Fruit fly (Drosophila melanogaster) whole organism, embryonic: Measurements from ENCODE around the gene Pgant35A.

Experiments used
- Awh ChIP-seq: fragments of 200-800 bp; sonication (Bioruptor generic); IDR thresholded peaks from 2 replicates; pipeline ENCODE4, ENCODE4 v1.3.6; 2022; ENCODE audit warnings: missing biosample characterization, missing genetic modification characterization
- Bgb ChIP-seq: fragments of 200-800 bp; sonication (Bioruptor generic); IDR thresholded peaks from 2 replicates; pipeline ENCODE4 v1.3.6; 2022; ENCODE audit warnings: missing biosample characterization, missing genetic modification characterization; ENCODE audit not compliant: partially characterized antibody
- CG10366 ChIP-seq: fragments of 200-800 bp; sonication (Bioruptor generic); IDR thresholded peaks from 2 replicates; pipeline ENCODE4 v1.3.6; 2022; ENCODE audit warnings: missing biosample characterization, missing genetic modification characterization
- CG12071 ChIP-seq: fragments of 200-800 bp; sonication (Bioruptor generic); optimal IDR thresholded peaks from 3 replicates; lab custom pipeline; 2018; ENCODE audit warnings: missing biosample characterization, mild to moderate bottlenecking, missing genetic modification characterization
- CG12219 ChIP-seq: fragments of 200-800 bp; sonication (Bioruptor generic); optimal IDR thresholded peaks from 3 replicates; lab custom pipeline; 2018; ENCODE audit warnings: missing biosample characterization, mild to moderate bottlenecking, missing genetic modification characterization
- CG12236 ChIP-seq: fragments of 200-800 bp; sonication (Bioruptor generic); optimal IDR thresholded peaks from 2 replicates; lab custom pipeline; 2016; ENCODE audit warnings: missing biosample characterization, missing genetic modification characterization
- CG14441 ChIP-seq: fragments of 200-800 bp; sonication (Bioruptor generic); IDR thresholded peaks from 2 replicates; pipeline ENCODE4 v1.3.6; 2022; ENCODE audit warnings: missing biosample characterization, missing genetic modification characterization
- CG15011 ChIP-seq: fragments of 200-800 bp; sonication (Bioruptor generic); optimal IDR thresholded peaks from 3 replicates; lab custom pipeline; 2018; ENCODE audit warnings: missing biosample characterization, mild to moderate bottlenecking, missing genetic modification characterization
- CG17385 ChIP-seq: fragments of 200-800 bp; sonication (Bioruptor generic); optimal IDR thresholded peaks from 3 replicates; lab custom pipeline; 2018; ENCODE audit warnings: missing biosample characterization, mild to moderate bottlenecking, missing genetic modification characterization
- CG17829 ChIP-seq: fragments of 200-800 bp; optimal IDR thresholded peaks from 2 replicates; lab custom pipeline; 2019; ENCODE audit warnings: missing biosample characterization, mild to moderate bottlenecking, missing genetic modification characterization, moderate library complexity
- CG2120 ChIP-seq: fragments of 200-800 bp; sonication (Bioruptor generic); optimal IDR thresholded peaks from 3 replicates; lab custom pipeline; 2016; ENCODE audit warnings: missing biosample characterization, missing genetic modification characterization
- CG2678 ChIP-seq: fragments of 200-800 bp; sonication (Bioruptor generic); optimal IDR thresholded peaks from 3 replicates; lab custom pipeline; 2019; ENCODE audit warnings: missing biosample characterization, mild to moderate bottlenecking, missing genetic modification characterization, moderate library complexity
- CG31365 ChIP-seq: fragments of 200-800 bp; sonication (Bioruptor generic); optimal IDR thresholded peaks from 2 replicates; lab custom pipeline; 2018; ENCODE audit warnings: missing biosample characterization, mild to moderate bottlenecking, missing genetic modification characterization
- CG3407 ChIP-seq: fragments of 200-800 bp; sonication (Bioruptor generic); optimal IDR thresholded peaks from 2 replicates; lab custom pipeline; 2018; ENCODE audit warnings: missing biosample characterization, mild to moderate bottlenecking, missing genetic modification characterization
- CG3838 ChIP-seq: fragments of 200-800 bp; sonication (Bioruptor generic); optimal IDR thresholded peaks from 3 replicates; lab custom pipeline; 2016; ENCODE audit warnings: missing biosample characterization, missing genetic modification characterization
- CG43689 ChIP-seq: fragments of 200-800 bp; sonication (Bioruptor generic); IDR thresholded peaks from 2 replicates; pipeline ENCODE4 v1.3.6; 2022; ENCODE audit warnings: missing biosample characterization, missing genetic modification characterization
- CG4854 ChIP-seq: fragments of 200-800 bp; sonication (Bioruptor generic); optimal IDR thresholded peaks from 2 replicates; lab custom pipeline; 2016; ENCODE audit warnings: missing biosample characterization, missing genetic modification characterization, inconsistent platforms
- CG6813 ChIP-seq: fragments of 200-800 bp; sonication (Bioruptor generic); optimal IDR thresholded peaks from 2 replicates; lab custom pipeline; 2017; ENCODE audit warnings: missing biosample characterization, missing genetic modification characterization, mild to moderate bottlenecking, moderate library complexity, missing genetic modification reagents
- CG7839 ChIP-seq: fragments of 200-800 bp; sonication (Bioruptor generic); optimal IDR thresholded peaks from 3 replicates; lab custom pipeline; 2018; ENCODE audit warnings: missing biosample characterization, mild to moderate bottlenecking, missing genetic modification characterization, moderate library complexity
- CG8478 ChIP-seq: fragments of >200 bp; optimal IDR thresholded peaks from 2 replicates; lab custom pipeline; 2018
- CTCF ChIP-seq: fragments of 200-800 bp; sonication (Bioruptor generic); optimal IDR thresholded peaks from 2 replicates; lab custom pipeline; 2017; ENCODE audit warnings: missing biosample characterization, mild to moderate bottlenecking, missing genetic modification characterization, moderate library complexity
- Doc2 ChIP-seq: fragments of 200-800 bp; sonication (Bioruptor generic); IDR thresholded peaks from 2 replicates; pipeline ENCODE4 v1.3.6; 2022; ENCODE audit warnings: missing biosample characterization, missing genetic modification characterization
- Hsf ChIP-seq: fragments of 200-800 bp; sonication (Bioruptor generic); optimal IDR thresholded peaks from 3 replicates; lab custom pipeline; 2016; ENCODE audit warnings: missing biosample characterization, missing genetic modification characterization
- Lim3 ChIP-seq: fragments of 200-800 bp; sonication (Bioruptor generic); IDR thresholded peaks from 2 replicates; pipeline ENCODE4 v1.3.6; 2022; ENCODE audit warnings: missing biosample characterization, missing genetic modification characterization
- MTF-1 ChIP-seq: fragments of 200-800 bp; sonication (Bioruptor generic); optimal IDR thresholded peaks from 2 replicates; lab custom pipeline; 2018; ENCODE audit warnings: missing biosample characterization, mild to moderate bottlenecking, missing genetic modification characterization, borderline replicate concordance
- Meics ChIP-seq: fragments of 200-800 bp; sonication (Bioruptor generic); optimal IDR thresholded peaks from 2 replicates; lab custom pipeline; 2017; ENCODE audit warnings: missing biosample characterization, mild to moderate bottlenecking, missing genetic modification characterization
- Oaz ChIP-seq: fragments of 200-800 bp; sonication (Bioruptor generic); IDR thresholded peaks from 2 replicates; pipeline ENCODE4 v1.3.6; 2022; ENCODE audit warnings: missing biosample characterization, missing genetic modification characterization
- Side ChIP-seq: fragments of 200-800 bp; sonication (Bioruptor generic); optimal IDR thresholded peaks from 2 replicates; lab custom pipeline; 2016; ENCODE audit warnings: missing biosample characterization, missing genetic modification characterization
- abd-A ChIP-seq: fragments of 200-800 bp; sonication (Bioruptor generic); optimal IDR thresholded peaks from 3 replicates; lab custom pipeline; 2019; ENCODE audit warnings: missing biosample characterization, mild to moderate bottlenecking, missing genetic modification characterization, moderate library complexity
- ash1 ChIP-seq: fragments of 200-800 bp; sonication (Bioruptor generic); optimal IDR thresholded peaks from 2 replicates; lab custom pipeline; 2018; ENCODE audit warnings: missing biosample characterization, mild to moderate bottlenecking, missing genetic modification characterization
- bigmax ChIP-seq: fragments of 200-800 bp; sonication (Bioruptor generic); optimal IDR thresholded peaks from 2 replicates; lab custom pipeline; 2018; ENCODE audit warnings: missing biosample characterization, mild to moderate bottlenecking, missing genetic modification characterization
- cad ChIP-seq: fragments of >200 bp; optimal IDR thresholded peaks from 2 replicates; lab custom pipeline; 2017; ENCODE audit warnings: missing biosample characterization, missing genetic modification characterization
- cg ChIP-seq: fragments of 200-800 bp; sonication (Bioruptor generic); optimal IDR thresholded peaks from 3 replicates; lab custom pipeline; 2019; ENCODE audit warnings: missing biosample characterization, mild to moderate bottlenecking, missing genetic modification characterization, moderate library complexity
- corto ChIP-seq: fragments of 200-800 bp; sonication (Bioruptor generic); optimal IDR thresholded peaks from 2 replicates; lab custom pipeline; 2016; ENCODE audit warnings: missing biosample characterization, mild to moderate bottlenecking, missing genetic modification characterization, moderate library complexity
- dysf ChIP-seq: fragments of 200-800 bp; sonication (Bioruptor generic); IDR thresholded peaks from 3 replicates; pipeline ENCODE4 v1.3.6; 2022; ENCODE audit warnings: missing biosample characterization, missing genetic modification characterization
- gfzf ChIP-seq: fragments of 200-800 bp; sonication (Bioruptor generic); optimal IDR thresholded peaks from 2 replicates; lab custom pipeline; 2016; ENCODE audit warnings: missing biosample characterization, mild to moderate bottlenecking, missing genetic modification characterization, moderate library complexity
- gro ChIP-seq: fragments of 200-800 bp; sonication (Bioruptor generic); optimal IDR thresholded peaks from 2 replicates; lab custom pipeline; 2016; ENCODE audit warnings: missing biosample characterization, missing genetic modification characterization
- hbn ChIP-seq: fragments of 200-800 bp; sonication (Bioruptor generic); IDR thresholded peaks from 2 replicates; pipeline ENCODE4 v1.3.6; 2022; ENCODE audit warnings: missing biosample characterization, missing genetic modification characterization; ENCODE audit not compliant: partially characterized antibody
- her ChIP-seq: fragments of 200-800 bp; sonication (Bioruptor generic); optimal IDR thresholded peaks from 2 replicates; lab custom pipeline; 2016; ENCODE audit warnings: missing biosample characterization, missing genetic modification characterization
- lbe ChIP-seq: fragments of 200-800 bp; sonication (Bioruptor generic); optimal IDR thresholded peaks from 2 replicates; lab custom pipeline; 2016; ENCODE audit warnings: missing biosample characterization, mild to moderate bottlenecking, missing genetic modification characterization
- lov ChIP-seq, 2 experiments: fragments of 200-800 bp in 1 of 2; fragments of >200 bp in 1 of 2; sonication (Bioruptor generic) in 1 of 2; IDR thresholded peaks in 1 of 2; optimal IDR thresholded peaks in 1 of 2; 2 replicates in 1 of 2; 3 replicates in 1 of 2; pipeline versions ENCODE4 v1.3.6 to Lab custom; 2017 to 2022; ENCODE audit warnings: missing biosample characterization in 1 of 2, missing genetic modification characterization in 1 of 2
- mld ChIP-seq: fragments of 200-800 bp; sonication (Bioruptor generic); IDR thresholded peaks from 3 replicates; pipeline ENCODE4 v1.3.6; 2022; ENCODE audit warnings: missing biosample characterization, missing genetic modification characterization; ENCODE audit not compliant: partially characterized antibody
- pan ChIP-seq, 4 experiments: fragments of >200 bp in 3 of 4; fragments of 200-800 bp in 1 of 4; sonication (Bioruptor generic) in 1 of 4; optimal IDR thresholded peaks in 3 of 4; IDR thresholded peaks in 1 of 4; 2 replicates each; pipeline versions ENCODE4 v1.3.6 to Lab custom; 2017 to 2022; ENCODE audit warnings: missing biosample characterization in 2 of 4, missing genetic modification characterization in 2 of 4, mixed read lengths in 1 of 4
- peb ChIP-seq: fragments of 200-800 bp; sonication (Bioruptor generic); IDR thresholded peaks from 2 replicates; pipeline ENCODE4 v1.3.6; 2022; ENCODE audit warnings: missing biosample characterization, missing genetic modification characterization
- run ChIP-seq: fragments of 200-800 bp; sonication (Bioruptor generic); optimal IDR thresholded peaks from 3 replicates; lab custom pipeline; 2018; ENCODE audit warnings: missing biosample characterization, mild to moderate bottlenecking, missing genetic modification characterization
- sqz ChIP-seq: fragments of 200-800 bp; sonication (Bioruptor generic); optimal IDR thresholded peaks from 3 replicates; lab custom pipeline; 2018; ENCODE audit warnings: missing biosample characterization, mild to moderate bottlenecking, missing genetic modification characterization
- tgo ChIP-seq: fragments of 200-800 bp; sonication (Bioruptor generic); IDR thresholded peaks from 3 replicates; pipeline ENCODE4 v1.3.6; 2022; ENCODE audit warnings: missing biosample characterization, missing genetic modification characterization
- zen2 ChIP-seq: fragments of 200-800 bp; sonication (Bioruptor generic); IDR thresholded peaks from 3 replicates; pipeline ENCODE4 v1.3.6; 2022; ENCODE audit warnings: missing biosample characterization, missing genetic modification characterization; ENCODE audit not compliant: partially characterized antibody

Gene Pgant35A

dm6 chr2L:14355033-14355851, 3.8 kb upstream of the Pgant35A start, which contains the start of gene Rab14 (continued):
- TF ChIP-seq CG12236 (GFP tag; lab: Kevin White, UChicago) (peak; percentile 54), lbe (GFP tag; lab: Kevin White, UChicago) (peak; percentile 81), lov (optimal IDR thresholded peaks at IDR 0.05; lab: Kevin White, UChicago) (no peak), lov (GFP tag; IDR thresholded peaks at IDR 0.05; lab: Robert Waterston, UW) (peak; percentile 59; the same call in 1 of the 3 replicates), CG43689 (GFP tag; lab: Robert Waterston, UW) (peak; percentile 71), CG17829 (peak; percentile 73), gro (GFP tag; lab: Kevin White, UChicago) (peak; percentile 63), CG3407 (GFP tag; lab: Kevin White, UChicago) (peak; percentile 75), MTF-1 (GFP tag; lab: Kevin White, UChicago) (peak; percentile 67), CG6813 (GFP tag; lab: Kevin White, UChicago) (peak; percentile 78), run (tag; lab: Kevin White, UChicago) (peak; percentile 40), mld (peak; percentile 83), Side (peak; percentile 57), CTCF (GFP tag; lab: Kevin White, UChicago) (peak; percentile 90), corto (GFP tag; lab: Kevin White, UChicago) (no peak), CG4854 (peak; percentile 76), ash1 (GFP tag; lab: Kevin White, UChicago) (peak; percentile 59), CG3838 (GFP tag; lab: Kevin White, UChicago) (peak; percentile 42), Lim3 (GFP tag; lab: Robert Waterston, UW) (no peak), Bgb (GFP tag; lab: Robert Waterston, UW) (peak; percentile 91), hbn (GFP tag; lab: Robert Waterston, UW) (peak; percentile 77), peb (GFP tag; lab: Robert Waterston, UW) (peak; percentile 48), CG2120 (GFP tag; lab: Kevin White, UChicago) (peak; percentile 89), CG10366 (peak; percentile 77), Hsf (GFP tag; lab: Kevin White, UChicago) (peak; percentile 84), dysf (GFP tag; lab: Robert Waterston, UW) (peak; percentile 84), abd-A (tag; lab: Kevin White, UChicago) (peak; percentile 22), CG12219 (GFP tag; lab: Kevin White, UChicago) (peak; percentile 76), CG31365 (no peak), bigmax (GFP tag; lab: Kevin White, UChicago) (no peak), Awh (GFP tag; lab: Robert Waterston, UW) (peak; percentile 83), pan (optimal IDR thresholded peaks at IDR 0.05; lab: Kevin White, UChicago) (no peak), pan (GFP tag; optimal IDR thresholded peaks at IDR 0.05 in 1 of 2, IDR thresholded peaks at IDR 0.05 in 1 of 2) (peak in 1 of 2 experiments; percentile 86), Oaz (peak; percentile 59), her (GFP tag; lab: Kevin White, UChicago) (peak; percentile 57), CG2678 (tag; lab: Kevin White, UChicago) (peak; percentile 84), CG17385 (GFP tag; lab: Kevin White, UChicago) (peak; percentile 84), CG12071 (GFP tag; lab: Kevin White, UChicago) (peak; percentile 75), Meics (GFP tag; lab: Kevin White, UChicago) (peak; percentile 84), Doc2 (GFP tag; lab: Robert Waterston, UW) (no peak), CG7839 (tag; lab: Kevin White, UChicago) (peak; percentile 81), tgo (peak; percentile 78), cg (GFP tag; lab: Kevin White, UChicago) (peak; percentile 92), zen2 (GFP tag; lab: Robert Waterston, UW) (no peak; the same call in 2 of the 3 replicates), cad (GFP tag; lab: Kevin White, UChicago) (no peak), gfzf (GFP tag; lab: Kevin White, UChicago) (peak; percentile 90), CG14441 (GFP tag; lab: Robert Waterston, UW) (peak; percentile 72), CG8478 (peak; percentile 74), CG15011 (GFP tag; lab: Kevin White, UChicago) (no peak), sqz (GFP tag; lab: Kevin White, UChicago) (peak; percentile 64)
